Worm (Caenorhabditis elegans) whole organism, L2 larva: ENCODE data around the gene tpi-1.
A peak's percentile ranks its signal among the peaks of the same experiment; 100 is the strongest.

Experiments
- C34F6.9 ChIP-seq: fragments of 150-350 bp; optimal IDR thresholded peaks from 2 replicates; lab custom pipeline; 2014; ENCODE audit warnings: missing biosample characterization, missing genetic modification characterization
- F13H6.1 ChIP-seq: sonication (generic microtip); optimal IDR thresholded peaks from 2 replicates; lab custom pipeline; 2016; ENCODE audit warnings: missing genetic modification characterization, missing compliant biosample characterization
- R02D3.7 ChIP-seq: fragments of 150-350 bp; optimal IDR thresholded peaks from 2 replicates; lab custom pipeline; 2014; ENCODE audit warnings: missing biosample characterization, missing genetic modification characterization
- Y55F3AM.14 ChIP-seq: fragments of 200-800 bp; sonication (Bioruptor generic); optimal IDR thresholded peaks from 2 replicates; lab custom pipeline; 2018; ENCODE audit warnings: mild to moderate bottlenecking, missing genetic modification characterization, missing compliant biosample characterization
- ZK546.5 ChIP-seq: sonication (generic microtip); optimal IDR thresholded peaks from 2 replicates; lab custom pipeline; 2017; ENCODE audit warnings: missing biosample characterization, missing genetic modification characterization
- alr-1 ChIP-seq: fragments of 150-350 bp; optimal IDR thresholded peaks from 2 replicates; lab custom pipeline; 2014; ENCODE audit warnings: missing biosample characterization, missing genetic modification characterization
- aly-2 ChIP-seq: fragments of 150-350 bp; optimal IDR thresholded peaks from 2 replicates; lab custom pipeline; 2014; ENCODE audit warnings: missing biosample characterization, missing genetic modification characterization
- ama-1 ChIP-seq: fragments of 150-350 bp; optimal IDR thresholded peaks from 2 replicates; lab custom pipeline; 2018; ENCODE audit warnings: inconsistent platforms
- blmp-1 ChIP-seq: sonication (generic microtip); optimal IDR thresholded peaks from 2 replicates; lab custom pipeline; 2017; ENCODE audit warnings: missing genetic modification characterization, mild to moderate bottlenecking, missing compliant biosample characterization, antibody characterized with exemption, moderate library complexity; ENCODE audit not compliant: insufficient read depth
- ceh-16 ChIP-seq: fragments of 150-350 bp; optimal IDR thresholded peaks from 2 replicates; lab custom pipeline; 2014; ENCODE audit warnings: missing biosample characterization, missing genetic modification characterization
- ceh-82 ChIP-seq: fragments of 150-350 bp; optimal IDR thresholded peaks from 2 replicates; lab custom pipeline; 2014; ENCODE audit warnings: missing biosample characterization, missing genetic modification characterization
- crh-2 ChIP-seq: sonication (generic microtip); optimal IDR thresholded peaks from 2 replicates; lab custom pipeline; 2017; ENCODE audit warnings: missing biosample characterization, missing genetic modification characterization
- dmd-4 ChIP-seq: sonication (generic microtip); optimal IDR thresholded peaks from 2 replicates; lab custom pipeline; 2017; ENCODE audit warnings: missing biosample characterization, missing genetic modification characterization
- egl-27 ChIP-seq: sonication (generic microtip); optimal IDR thresholded peaks from 3 replicates; lab custom pipeline; 2017; ENCODE audit warnings: missing biosample characterization, missing genetic modification reagents, missing genetic modification characterization
- elt-1 ChIP-seq: fragments of 150-350 bp; optimal IDR thresholded peaks from 2 replicates; lab custom pipeline; 2014; ENCODE audit warnings: missing biosample characterization, missing genetic modification characterization
- elt-3 ChIP-seq: sonication (generic microtip); optimal IDR thresholded peaks from 2 replicates; lab custom pipeline; 2017; ENCODE audit warnings: missing biosample characterization, missing genetic modification characterization
- fos-1 ChIP-seq: fragments of 150-350 bp; optimal IDR thresholded peaks from 2 replicates; lab custom pipeline; 2014; ENCODE audit warnings: missing biosample characterization, missing genetic modification characterization
- gmeb-1 ChIP-seq: fragments of 150-350 bp; optimal IDR thresholded peaks from 2 replicates; lab custom pipeline; 2014; ENCODE audit warnings: missing biosample characterization, missing genetic modification characterization
- lin-11 ChIP-seq: fragments of 150-350 bp; sonication (generic microtip); optimal IDR thresholded peaks from 2 replicates; lab custom pipeline; 2014; ENCODE audit warnings: missing biosample characterization, missing genetic modification characterization, inconsistent platforms, mixed read lengths
- lin-13 ChIP-seq: fragments of 150-350 bp; optimal IDR thresholded peaks from 2 replicates; lab custom pipeline; 2014; ENCODE audit warnings: missing biosample characterization, missing genetic modification reagents, missing genetic modification characterization
- lin-39 ChIP-seq: fragments of 150-350 bp; optimal IDR thresholded peaks from 2 replicates; lab custom pipeline; 2014; ENCODE audit warnings: missing biosample characterization, missing genetic modification reagents, missing genetic modification characterization
- lsy-2 ChIP-seq, 2 experiments: fragments of 150-350 bp in 1 of 2; sonication (generic microtip) in 1 of 2; optimal IDR thresholded peaks; 2 replicates each; lab custom pipeline; 2014 to 2017; ENCODE audit warnings: missing biosample characterization in 2 of 2, missing genetic modification characterization in 2 of 2
- mab-5 ChIP-seq: fragments of 150-350 bp; optimal IDR thresholded peaks from 2 replicates; lab custom pipeline; 2014; ENCODE audit warnings: missing biosample characterization, missing genetic modification characterization
- mbf-1 ChIP-seq: sonication (generic microtip); optimal IDR thresholded peaks from 2 replicates; lab custom pipeline; 2017; ENCODE audit warnings: missing biosample characterization, missing genetic modification characterization
- mdl-1 ChIP-seq, 2 experiments: fragments of 150-350 bp in 1 of 2; sonication (generic microtip) in 1 of 2; optimal IDR thresholded peaks; 2 replicates each; lab custom pipeline; 2017; ENCODE audit warnings: missing biosample characterization in 2 of 2, missing genetic modification characterization in 2 of 2
- nhr-10 ChIP-seq: sonication (generic microtip); optimal IDR thresholded peaks from 2 replicates; lab custom pipeline; 2017; ENCODE audit warnings: missing biosample characterization, missing genetic modification characterization
- nhr-11 ChIP-seq: fragments of 150-350 bp; optimal IDR thresholded peaks from 2 replicates; lab custom pipeline; 2014; ENCODE audit warnings: missing biosample characterization, missing genetic modification characterization
- nhr-12 ChIP-seq: fragments of 150-350 bp; optimal IDR thresholded peaks from 2 replicates; lab custom pipeline; 2014; ENCODE audit warnings: missing biosample characterization, missing genetic modification characterization
- nhr-129 ChIP-seq: fragments of 150-350 bp; optimal IDR thresholded peaks from 2 replicates; lab custom pipeline; 2014; ENCODE audit warnings: missing biosample characterization, missing genetic modification characterization
- nhr-21 ChIP-seq: fragments of 150-350 bp; optimal IDR thresholded peaks from 2 replicates; lab custom pipeline; 2014; ENCODE audit warnings: missing biosample characterization, missing genetic modification characterization
- nhr-23 ChIP-seq: fragments of 150-350 bp; optimal IDR thresholded peaks from 2 replicates; lab custom pipeline; 2014; ENCODE audit warnings: missing biosample characterization, missing genetic modification reagents, missing genetic modification characterization
- nhr-237 ChIP-seq: fragments of 150-350 bp; optimal IDR thresholded peaks from 2 replicates; lab custom pipeline; 2014; ENCODE audit warnings: missing biosample characterization, missing genetic modification characterization
- nhr-25 ChIP-seq: fragments of 150-350 bp; sonication (generic microtip); optimal IDR thresholded peaks from 3 replicates; lab custom pipeline; 2014; ENCODE audit warnings: missing biosample characterization, missing genetic modification characterization
- nhr-6 ChIP-seq: fragments of 150-350 bp; optimal IDR thresholded peaks from 2 replicates; lab custom pipeline; 2014; ENCODE audit warnings: missing biosample characterization, missing genetic modification characterization
- nhr-77 ChIP-seq: fragments of 150-350 bp; optimal IDR thresholded peaks from 2 replicates; lab custom pipeline; 2014; ENCODE audit warnings: missing biosample characterization, missing genetic modification characterization
- peb-1 ChIP-seq: fragments of 150-350 bp; optimal IDR thresholded peaks from 2 replicates; lab custom pipeline; 2014; ENCODE audit warnings: missing biosample characterization, missing genetic modification characterization
- sem-4 ChIP-seq: fragments of 150-350 bp; optimal IDR thresholded peaks from 2 replicates; lab custom pipeline; 2014; ENCODE audit warnings: missing biosample characterization, missing genetic modification reagents, missing genetic modification characterization
- skn-1 ChIP-seq: sonication (generic microtip); optimal IDR thresholded peaks from 2 replicates; lab custom pipeline; 2017; ENCODE audit warnings: missing biosample characterization, missing genetic modification characterization
- sma-3 ChIP-seq: sonication (generic microtip); optimal IDR thresholded peaks from 2 replicates; lab custom pipeline; 2016; ENCODE audit warnings: missing genetic modification reagents, missing genetic modification characterization, missing compliant biosample characterization
- sma-9 ChIP-seq, 2 experiments: fragments of 150-350 bp in 1 of 2; sonication (generic microtip) in 1 of 2; optimal IDR thresholded peaks; 2 replicates each; lab custom pipeline; 2014 to 2016; ENCODE audit warnings: missing genetic modification characterization in 2 of 2, mild to moderate bottlenecking in 1 of 2, missing biosample characterization in 1 of 2, missing compliant biosample characterization in 1 of 2, missing genetic modification reagents in 1 of 2, moderate library complexity in 1 of 2
- snpc-4 ChIP-seq: fragments of 150-350 bp; optimal IDR thresholded peaks from 2 replicates; lab custom pipeline; 2014; ENCODE audit warnings: missing biosample characterization, missing genetic modification characterization
- unc-39 ChIP-seq: fragments of 150-350 bp; optimal IDR thresholded peaks from 2 replicates; lab custom pipeline; 2014; ENCODE audit warnings: missing biosample characterization, missing genetic modification characterization
- unc-55 ChIP-seq: fragments of 150-350 bp; sonication (generic microtip); optimal IDR thresholded peaks from 3 replicates; lab custom pipeline; 2014; ENCODE audit warnings: missing biosample characterization, missing genetic modification reagents, missing genetic modification characterization
- unc-62 ChIP-seq: fragments of 150-350 bp; optimal IDR thresholded peaks from 2 replicates; lab custom pipeline; 2014; ENCODE audit warnings: missing biosample characterization, missing genetic modification reagents, missing genetic modification characterization
- zag-1 ChIP-seq: fragments of 150-350 bp; optimal IDR thresholded peaks from 2 replicates; lab custom pipeline; 2014; ENCODE audit warnings: missing biosample characterization, missing genetic modification characterization
- ztf-1 ChIP-seq: fragments of 200-800 bp; sonication (Bioruptor generic); conservative IDR thresholded peaks from 2 replicates; pipeline ENCODE4 v1.3.6; 2022; ENCODE audit warnings: missing genetic modification characterization, missing compliant biosample characterization
- ztf-11 ChIP-seq: sonication (generic microtip); optimal IDR thresholded peaks from 2 replicates; lab custom pipeline; 2017; ENCODE audit warnings: missing biosample characterization, missing genetic modification characterization
- ztf-4 ChIP-seq: fragments of 150-350 bp; optimal IDR thresholded peaks from 2 replicates; lab custom pipeline; 2014; ENCODE audit warnings: missing biosample characterization, missing genetic modification characterization

Gene tpi-1

DNA sequence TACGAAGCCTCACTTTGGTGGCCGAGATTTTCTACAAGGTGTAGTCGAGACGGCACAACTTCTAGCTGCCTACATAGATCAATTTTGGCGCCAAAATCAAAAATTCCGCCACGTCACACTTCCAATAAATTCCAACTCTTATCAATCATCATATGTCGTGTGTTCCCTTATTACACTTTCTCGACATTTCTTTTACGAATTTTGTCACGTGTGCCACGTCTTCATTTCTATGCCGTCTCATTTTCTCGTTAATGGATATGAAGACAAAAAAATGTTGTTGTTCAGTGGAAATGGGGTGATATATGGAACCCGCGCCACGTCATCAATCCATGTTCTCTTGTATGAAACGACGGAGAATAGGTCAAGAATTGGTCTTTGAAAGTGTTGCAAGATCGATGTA lies 12.7 kb upstream of the tpi-1 start:
- no peak for TF ChIP-seq ama-1 (lab: Kevin White, UChicago)
- TF ChIP-seq aly-2 (tag; lab: Kevin White, UChicago) = no peak
- peak; percentile 61 for TF ChIP-seq sma-9 (GFP tag; optimal IDR thresholded peaks at IDR 0.05; lab: Kevin White, UChicago)
- TF ChIP-seq sma-9 (tag; optimal IDR thresholded peaks at IDR 0.05; lab: Kevin White, UChicago) = no peak
- TF ChIP-seq lin-39 (tag; lab: Kevin White, UChicago) = no peak
- no peak for TF ChIP-seq Y55F3AM.14 (GFP tag; lab: Kevin White, UChicago)
- TF ChIP-seq blmp-1 (tag; lab: Kevin White, UChicago) = no peak
- TF ChIP-seq lsy-2 (tag; optimal IDR thresholded peaks at IDR 0.05; lab: Kevin White, UChicago) = no peak
- no peak for TF ChIP-seq C34F6.9 (tag; lab: Kevin White, UChicago)
- TF ChIP-seq crh-2 (tag; lab: Kevin White, UChicago) = peak; percentile 90
- peak; percentile 25 for TF ChIP-seq nhr-25 (tag; lab: Kevin White, UChicago)
- TF ChIP-seq elt-1 (tag; lab: Kevin White, UChicago) = no peak
- peak in 1 of 2 experiments; percentile 33 for TF ChIP-seq mdl-1 (tag; optimal IDR thresholded peaks at IDR 0.05; lab: Kevin White, UChicago)
- TF ChIP-seq ceh-82 (tag; lab: Kevin White, UChicago) = no peak
- no peak for TF ChIP-seq sem-4 (tag; lab: Kevin White, UChicago)
- no peak for TF ChIP-seq nhr-10 (tag; lab: Kevin White, UChicago)
- no peak for TF ChIP-seq F13H6.1 (tag; lab: Kevin White, UChicago)
- no peak for TF ChIP-seq unc-55 (GFP tag; lab: Kevin White, UChicago)
- no peak for TF ChIP-seq egl-27 (tag; lab: Kevin White, UChicago)
- TF ChIP-seq nhr-21 = peak; percentile 67
- no peak for TF ChIP-seq nhr-237 (tag; lab: Kevin White, UChicago)
- no peak for TF ChIP-seq peb-1
- TF ChIP-seq gmeb-1 (tag; lab: Kevin White, UChicago) = no peak
- no peak for TF ChIP-seq nhr-6 (tag; lab: Kevin White, UChicago)
- no peak for TF ChIP-seq mab-5 (tag; lab: Kevin White, UChicago)
- TF ChIP-seq zag-1 (tag; lab: Kevin White, UChicago) = no peak
- peak; percentile 55 for TF ChIP-seq sma-3 (GFP tag; lab: Kevin White, UChicago)
- no peak for TF ChIP-seq elt-3 (tag; lab: Kevin White, UChicago)
- no peak for TF ChIP-seq nhr-77 (tag; lab: Kevin White, UChicago)
- no peak for TF ChIP-seq alr-1 (tag; lab: Kevin White, UChicago)
- no peak for TF ChIP-seq unc-62 (GFP tag; lab: Kevin White, UChicago)
- no peak for TF ChIP-seq lin-13 (GFP tag; lab: Kevin White, UChicago)
- no peak for TF ChIP-seq mbf-1
- TF ChIP-seq snpc-4 (tag; lab: Kevin White, UChicago) = no peak
- no peak for TF ChIP-seq dmd-4 (tag; lab: Kevin White, UChicago)
- TF ChIP-seq nhr-129 (tag; lab: Kevin White, UChicago) = peak; percentile 46
- no peak for TF ChIP-seq ztf-11
- TF ChIP-seq ztf-1 = no peak
- no peak for TF ChIP-seq ceh-16
- no peak for TF ChIP-seq unc-39
- no peak for TF ChIP-seq skn-1 (tag; lab: Kevin White, UChicago)
- no peak for TF ChIP-seq nhr-12 (tag; lab: Kevin White, UChicago)
- TF ChIP-seq fos-1 = peak; percentile 9
- no peak for TF ChIP-seq lin-11 (tag; lab: Kevin White, UChicago)
- TF ChIP-seq nhr-23 (tag; lab: Kevin White, UChicago) = no peak
- no peak for TF ChIP-seq R02D3.7 (tag; lab: Kevin White, UChicago)
- TF ChIP-seq nhr-11 (tag; lab: Kevin White, UChicago) = no peak
- no peak for TF ChIP-seq ztf-4 (tag; lab: Kevin White, UChicago)
- TF ChIP-seq ZK546.5 (tag; lab: Kevin White, UChicago) = no peak
